Worm (Caenorhabditis elegans): ENCODE measurements around the gene cest-35.2.

cest-35.2 gene

DNA sequence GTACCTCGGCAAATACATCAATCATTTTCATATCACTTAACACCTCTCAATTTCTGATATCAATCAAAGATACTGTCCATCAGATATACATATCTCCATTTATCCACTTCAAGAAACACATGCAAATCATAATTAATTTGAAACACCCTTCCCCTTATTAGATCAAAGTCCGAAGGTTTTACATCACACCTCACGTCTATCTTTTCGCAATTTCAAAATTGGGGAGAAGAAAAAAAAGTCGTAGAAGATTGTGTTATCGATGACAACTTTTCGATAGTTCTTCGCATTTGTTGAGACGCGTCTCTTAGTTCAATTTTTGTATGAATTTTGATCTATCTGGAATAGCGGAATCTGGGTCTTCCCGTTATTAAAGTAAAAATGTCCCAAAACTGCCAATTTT lies 36.2 kb upstream of the cest-35.2 start:
- TF ChIP-seq mab-5 (tag; optimal IDR thresholded peaks at IDR 0.05): no peak
- no peak for TF ChIP-seq ceh-43 (GFP tag; optimal IDR thresholded peaks at IDR 0.05)
- no peak for TF ChIP-seq ztf-11 (tag; optimal IDR thresholded peaks at IDR 0.05)
- TF ChIP-seq hlh-1 (tag; optimal IDR thresholded peaks at IDR 0.05): no peak
- no peak for TF ChIP-seq pha-4 (tag; optimal IDR thresholded peaks at IDR 0.05)
- no peak for TF ChIP-seq sptf-1 (tag; optimal IDR thresholded peaks at IDR 0.05)
- TF ChIP-seq blmp-1 (tag; optimal IDR thresholded peaks at IDR 0.05): no peak
- no peak for TF ChIP-seq nhr-28 (tag; optimal IDR thresholded peaks at IDR 0.05)
- no peak for TF ChIP-seq tbx-8 (GFP tag; optimal IDR thresholded peaks at IDR 0.05)
- no peak for TF ChIP-seq ceh-39 (tag; optimal IDR thresholded peaks at IDR 0.05)
- no peak for TF ChIP-seq flh-1 (GFP tag; optimal IDR thresholded peaks at IDR 0.05)
- no peak for TF ChIP-seq nhr-76 (tag; optimal IDR thresholded peaks at IDR 0.05)
- no peak for TF ChIP-seq mls-2 (tag; optimal IDR thresholded peaks at IDR 0.05)
- TF ChIP-seq M03D4.4 (tag; optimal IDR thresholded peaks at IDR 0.05): no peak
- TF ChIP-seq ceh-83 (GFP tag; optimal IDR thresholded peaks at IDR 0.05): no peak
- TF ChIP-seq ces-1 (GFP tag; optimal IDR thresholded peaks at IDR 0.05): no peak
- no peak for TF ChIP-seq lsy-2 (tag; optimal IDR thresholded peaks at IDR 0.05)

DNA sequence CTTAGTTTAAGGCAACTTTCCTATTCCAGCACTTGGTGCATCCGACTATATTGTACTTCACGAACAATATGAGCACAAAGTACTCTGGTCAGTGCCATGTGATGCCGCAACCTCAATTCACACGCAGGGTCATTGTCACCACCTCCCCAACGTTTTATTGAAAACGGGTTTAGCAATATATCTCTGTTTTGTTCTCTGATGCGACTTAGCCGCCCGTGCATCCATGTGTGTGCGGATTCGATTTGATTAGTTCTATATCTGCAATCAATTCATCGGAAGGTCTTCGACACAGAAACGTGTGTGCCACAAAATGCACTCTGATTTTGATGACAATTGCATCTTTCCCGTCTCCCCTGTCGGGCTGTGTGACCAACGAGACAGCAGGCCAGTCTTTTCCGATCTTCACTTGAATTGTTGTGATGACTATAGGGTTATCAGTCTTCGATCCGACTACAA lies 35.6 kb upstream of the cest-35.2 start:
- peak; percentile 63 for TF ChIP-seq hlh-1 (tag; optimal IDR thresholded peaks at IDR 0.05)
- peak; percentile 16 for TF ChIP-seq elt-3 (tag; optimal IDR thresholded peaks at IDR 0.05)
- no peak for TF ChIP-seq sem-2 (GFP tag; optimal IDR thresholded peaks at IDR 0.05)
- TF ChIP-seq unc-120 (tag; optimal IDR thresholded peaks at IDR 0.05; ENCODE audit: poor library complexity, severe bottlenecking): peak; percentile 71
- TF ChIP-seq mep-1 (tag; optimal IDR thresholded peaks at IDR 0.05): no peak
- TF ChIP-seq ztf-11 (tag; optimal IDR thresholded peaks at IDR 0.05): no peak
- TF ChIP-seq unc-62 (GFP tag; optimal IDR thresholded peaks at IDR 0.05): peak; percentile 66

DNA sequence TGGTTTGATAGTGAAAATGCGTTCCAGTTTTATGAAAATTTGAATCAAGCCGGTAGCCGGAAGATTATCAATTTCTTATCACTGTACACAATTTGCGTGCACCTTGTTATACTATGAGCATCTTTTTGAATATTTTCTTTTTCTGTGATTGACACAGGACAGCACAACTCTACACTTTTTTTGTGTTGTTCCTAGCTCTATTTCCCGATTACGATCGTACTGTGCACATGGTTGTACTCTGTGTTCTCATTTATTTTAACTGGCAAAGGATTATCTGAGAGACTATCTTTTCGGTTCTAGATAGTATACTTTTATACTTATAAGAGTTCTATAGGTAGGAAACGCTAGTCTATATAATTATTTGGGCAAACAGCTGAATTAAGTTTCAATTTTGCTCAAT lies 35.0 kb upstream of the cest-35.2 start:
- TF ChIP-seq elt-3 (tag; optimal IDR thresholded peaks at IDR 0.05): no peak
- no peak for TF ChIP-seq sem-2 (GFP tag; optimal IDR thresholded peaks at IDR 0.05)
- no peak for TF ChIP-seq unc-120 (tag; optimal IDR thresholded peaks at IDR 0.05; ENCODE audit: poor library complexity, severe bottlenecking)
- no peak for TF ChIP-seq nhr-2 (tag; optimal IDR thresholded peaks at IDR 0.05)
- TF ChIP-seq ces-1 (GFP tag; optimal IDR thresholded peaks at IDR 0.05): no peak
- TF ChIP-seq mab-5 (tag; optimal IDR thresholded peaks at IDR 0.05): no peak
- no peak for TF ChIP-seq zip-8 (tag; optimal IDR thresholded peaks at IDR 0.05)
- TF ChIP-seq lin-13 (tag; optimal IDR thresholded peaks at IDR 0.05): no peak
- no peak for TF ChIP-seq pha-4 (tag; optimal IDR thresholded peaks at IDR 0.05)
- TF ChIP-seq nhr-12 (tag; optimal IDR thresholded peaks at IDR 0.05): no peak
- TF ChIP-seq lsy-2 (tag; optimal IDR thresholded peaks at IDR 0.05): no peak
- TF ChIP-seq cnd-1 (tag; optimal IDR thresholded peaks at IDR 0.05): no peak
- TF ChIP-seq flh-1 (GFP tag; optimal IDR thresholded peaks at IDR 0.05): no peak
- no peak for TF ChIP-seq nhr-76 (tag; optimal IDR thresholded peaks at IDR 0.05)
- TF ChIP-seq ham-2 (GFP tag; optimal IDR thresholded peaks at IDR 0.05): no peak
- TF ChIP-seq bed-3 (GFP tag; optimal IDR thresholded peaks at IDR 0.05): no peak
- TF ChIP-seq ztf-11 (tag; optimal IDR thresholded peaks at IDR 0.05): no peak
- TF ChIP-seq tbx-8 (GFP tag; optimal IDR thresholded peaks at IDR 0.05): no peak
- no peak for TF ChIP-seq hlh-1 (tag; optimal IDR thresholded peaks at IDR 0.05)
- TF ChIP-seq snpc-4 (tag; optimal IDR thresholded peaks at IDR 0.05): no peak

DNA sequence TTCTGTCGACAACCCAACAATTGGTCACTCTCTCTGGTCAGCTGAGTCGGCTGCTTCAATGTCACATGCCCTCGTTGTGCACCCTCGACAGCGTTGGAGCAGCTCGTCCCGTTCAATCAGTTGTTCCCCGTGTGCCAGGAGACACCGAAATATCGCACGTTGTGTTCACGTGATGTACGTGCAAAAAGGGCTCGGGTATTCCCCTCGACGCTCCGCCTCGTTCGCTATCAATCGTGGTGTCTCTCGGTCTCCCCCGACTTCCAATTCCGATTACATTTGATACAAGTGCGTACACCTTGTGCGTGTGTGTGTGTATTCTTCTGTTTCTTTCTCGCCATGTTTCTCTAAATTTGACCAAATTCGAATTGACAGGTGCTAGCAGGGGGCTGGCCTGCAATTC lies 34.5 kb upstream of the cest-35.2 start:
- TF ChIP-seq unc-39 (tag; optimal IDR thresholded peaks at IDR 0.05) (no peak), tbx-8 (GFP tag; optimal IDR thresholded peaks at IDR 0.05) (no peak), mls-2 (tag; optimal IDR thresholded peaks at IDR 0.05) (peak; percentile 9), nhr-12 (tag; optimal IDR thresholded peaks at IDR 0.05) (no peak), elt-1 (tag; optimal IDR thresholded peaks at IDR 0.05; ENCODE audit: borderline replicate concordance, insufficient read depth) (no peak), sem-2 (GFP tag; optimal IDR thresholded peaks at IDR 0.05) (no peak), ces-1 (GFP tag; optimal IDR thresholded peaks at IDR 0.05) (no peak), elt-3 (tag; optimal IDR thresholded peaks at IDR 0.05) (no peak), ham-2 (GFP tag; optimal IDR thresholded peaks at IDR 0.05) (no peak), mep-1 (tag; optimal IDR thresholded peaks at IDR 0.05) (no peak), hlh-1 (tag; optimal IDR thresholded peaks at IDR 0.05) (peak; percentile 93), zip-8 (tag; optimal IDR thresholded peaks at IDR 0.05) (no peak), unc-120 (tag; optimal IDR thresholded peaks at IDR 0.05; ENCODE audit: poor library complexity, severe bottlenecking) (peak; percentile 92), M03D4.4 (tag; optimal IDR thresholded peaks at IDR 0.05) (no peak), ceh-39 (tag; optimal IDR thresholded peaks at IDR 0.05) (no peak), bed-3 (GFP tag; optimal IDR thresholded peaks at IDR 0.05) (no peak), unc-62 (GFP tag; optimal IDR thresholded peaks at IDR 0.05) (peak; percentile 67), lin-13 (tag; optimal IDR thresholded peaks at IDR 0.05) (no peak), nhr-76 (tag; optimal IDR thresholded peaks at IDR 0.05) (no peak), ceh-83 (GFP tag; optimal IDR thresholded peaks at IDR 0.05) (no peak), mab-5 (tag; optimal IDR thresholded peaks at IDR 0.05) (no peak), nhr-2 (tag; optimal IDR thresholded peaks at IDR 0.05) (no peak), flh-1 (GFP tag; optimal IDR thresholded peaks at IDR 0.05) (no peak), cnd-1 (tag; optimal IDR thresholded peaks at IDR 0.05) (no peak), sptf-1 (tag; optimal IDR thresholded peaks at IDR 0.05) (no peak), pha-4 (tag; optimal IDR thresholded peaks at IDR 0.05) (no peak)

Data from whole organism, mixed stage, embryonic.